Worm (Caenorhabditis elegans) whole organism, mixed stage, embryonic: ENCODE measurements around the gene nspf-2.
"Not testable (repeated sequence)": the region's sequence is repeated elsewhere in the genome, so short reads cannot be mapped to it uniquely, and the experiment has no call there.

Experiments used
- elt-1 ChIP-seq: sonication (generic microtip); optimal IDR thresholded peaks from 2 replicates; lab custom pipeline; 2017; ENCODE audit warnings: missing genetic modification characterization, mild to moderate bottlenecking, missing compliant biosample characterization, antibody characterized with exemption, moderate library complexity, borderline replicate concordance; ENCODE audit not compliant: insufficient read depth
- elt-3 ChIP-seq: fragments of 150-350 bp; optimal IDR thresholded peaks from 2 replicates; lab custom pipeline; 2014; ENCODE audit warnings: missing biosample characterization, missing genetic modification characterization
- mep-1 ChIP-seq: fragments of 150-350 bp; optimal IDR thresholded peaks from 2 replicates; lab custom pipeline; 2017; ENCODE audit warnings: missing biosample characterization, missing genetic modification reagents, missing genetic modification characterization, inconsistent platforms
- nhr-12 ChIP-seq: fragments of 150-350 bp; optimal IDR thresholded peaks from 2 replicates; lab custom pipeline; 2014; ENCODE audit warnings: missing biosample characterization, missing genetic modification characterization
- unc-62 ChIP-seq: fragments of 150-350 bp; optimal IDR thresholded peaks from 2 replicates; lab custom pipeline; 2014; ENCODE audit warnings: missing biosample characterization, missing genetic modification reagents, missing genetic modification characterization

DNA sequence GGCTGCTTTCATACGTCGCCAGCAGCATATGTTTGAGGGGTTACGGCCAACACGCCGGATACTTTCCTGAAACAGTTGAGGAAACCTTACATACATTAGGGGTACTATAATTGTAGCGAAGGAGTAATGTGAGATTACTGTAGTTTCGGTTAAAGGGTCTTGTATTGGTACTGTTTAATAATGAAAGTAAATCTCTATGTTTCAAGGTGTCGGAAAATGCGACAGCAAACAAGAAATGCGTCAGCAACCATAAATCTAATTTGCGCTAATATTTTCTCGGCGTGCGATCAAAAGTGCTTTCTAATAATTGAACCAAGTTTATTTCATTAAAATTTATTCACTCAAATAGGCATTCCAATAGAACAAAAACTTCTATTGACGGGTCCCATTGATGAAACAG, 16.4 kb upstream of the nspf-2 start, which contains the start of gene sri-57:
- TF ChIP-seq mep-1 (tag; lab: Kevin White, UChicago); nhr-12 (tag; lab: Kevin White, UChicago); elt-3 (tag; lab: Kevin White, UChicago); elt-1 (tag; lab: Kevin White, UChicago); unc-62 (GFP tag; lab: Kevin White, UChicago): not testable (repeated sequence)
